Fruit fly (Drosophila melanogaster): ENCODE results near the gene CG10591.

The CG10591 gene

DNA sequence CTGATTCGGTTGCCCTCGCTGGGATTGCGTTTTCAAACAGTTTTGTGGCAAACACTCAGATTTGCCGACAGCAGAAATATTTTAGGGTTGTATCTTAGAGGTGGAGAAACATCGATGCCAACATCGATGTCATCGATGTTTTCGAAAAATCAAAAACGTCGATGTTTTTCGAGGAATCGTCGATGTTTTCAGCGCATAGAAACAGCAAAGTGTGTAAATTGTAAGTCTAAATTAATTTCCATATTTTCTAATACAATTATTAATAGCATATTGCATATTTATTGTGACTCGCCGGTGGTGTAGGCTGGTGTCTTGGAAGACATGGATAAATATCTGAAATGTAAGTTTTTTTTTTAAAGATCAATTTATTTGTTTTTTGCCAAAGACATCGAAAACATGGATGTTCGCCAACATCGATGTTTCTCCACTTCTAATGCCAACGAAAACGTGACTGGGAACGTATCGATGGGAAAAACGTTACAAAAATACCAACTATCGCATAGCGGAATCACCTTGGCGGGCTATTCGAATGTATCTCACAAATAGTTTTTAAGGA lies 4.4 kb upstream of the CG10591 start, which contains the start of gene TM9SF3:
TM9SF3 (minus strand) TSS at position 120 of the 556 bp plus-strand sequence.
- TF ChIP-seq CG8478 (optimal IDR thresholded peaks at IDR 0.05) (no peak), CTCF (optimal IDR thresholded peaks at IDR 0.05) (peak in 1 of 2 experiments; percentile 9)

DNA sequence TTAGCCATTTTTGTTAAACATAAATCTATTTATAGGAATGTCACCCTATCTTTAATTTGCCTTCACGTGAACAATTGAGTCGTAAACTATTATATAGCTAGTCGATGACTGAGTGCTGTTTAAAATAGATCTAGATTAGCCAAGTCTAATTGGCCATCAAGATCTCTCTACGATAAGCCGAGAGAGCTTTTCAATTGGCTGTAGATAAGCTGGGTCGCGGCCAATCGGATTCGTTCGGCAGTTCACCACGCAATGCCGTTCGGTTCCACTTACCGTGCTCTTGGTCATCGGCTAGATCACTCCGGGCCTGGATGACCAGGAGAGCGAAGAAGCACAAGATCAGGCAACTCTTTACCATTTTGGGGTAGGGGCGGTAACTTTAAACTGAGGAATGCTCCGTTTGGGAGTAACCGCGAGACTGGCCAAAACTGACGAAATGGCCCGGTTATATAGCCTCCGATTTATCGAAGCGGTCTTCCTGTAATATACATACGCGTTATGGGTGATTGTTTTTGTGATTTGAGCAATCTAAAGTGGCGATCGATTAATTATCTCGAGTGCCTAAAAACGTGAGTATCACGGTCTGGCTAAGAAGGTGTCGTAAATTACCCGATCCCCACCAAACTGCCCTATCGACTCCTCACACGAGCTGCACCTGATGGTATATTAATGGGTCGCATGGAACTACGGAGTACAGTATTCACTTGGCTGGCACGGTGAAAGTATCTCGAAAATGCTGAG lies 4.5 kb downstream of the CG10591 start, which contains the start of the genes Alp10 and Alp9:
Alp10 (minus strand) TSS at position 420 of the 741 bp plus-strand sequence.
Alp9 (plus strand) TSS at position 690 of the 741 bp plus-strand sequence.
- no peak for TF ChIP-seq CTCF (optimal IDR thresholded peaks at IDR 0.05)
- no peak for TF ChIP-seq CG8478 (optimal IDR thresholded peaks at IDR 0.05)

DNA sequence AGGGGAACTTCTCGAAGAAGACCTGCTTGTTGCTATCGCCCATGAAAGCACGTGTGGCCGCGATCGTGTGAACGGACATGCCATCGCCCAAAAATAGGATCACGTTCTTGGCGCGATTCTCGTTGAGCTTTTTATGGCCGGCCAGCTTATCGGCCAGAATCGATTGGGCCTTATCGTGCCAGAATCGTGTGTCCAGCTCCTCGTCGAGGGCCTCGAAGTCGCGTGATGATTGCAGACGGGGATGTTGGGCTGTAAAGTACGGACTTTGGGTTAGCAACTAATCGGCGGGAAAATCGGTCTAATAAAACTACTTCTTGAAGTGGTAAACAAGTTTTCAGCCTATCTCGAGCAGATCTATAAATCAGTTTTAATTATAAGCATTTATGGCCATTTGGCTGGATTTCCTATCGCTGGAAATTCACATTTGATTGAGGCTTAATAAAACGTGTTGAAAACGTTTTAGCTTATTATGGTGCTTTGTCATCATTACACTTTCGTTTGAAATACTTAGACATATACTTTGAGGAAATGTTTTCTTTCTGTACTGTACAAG lies 5.3 kb downstream of the CG10591 start:
- TF ChIP-seq CTCF (optimal IDR thresholded peaks at IDR 0.05) (no peak), CG8478 (optimal IDR thresholded peaks at IDR 0.05) (no peak)

DNA sequence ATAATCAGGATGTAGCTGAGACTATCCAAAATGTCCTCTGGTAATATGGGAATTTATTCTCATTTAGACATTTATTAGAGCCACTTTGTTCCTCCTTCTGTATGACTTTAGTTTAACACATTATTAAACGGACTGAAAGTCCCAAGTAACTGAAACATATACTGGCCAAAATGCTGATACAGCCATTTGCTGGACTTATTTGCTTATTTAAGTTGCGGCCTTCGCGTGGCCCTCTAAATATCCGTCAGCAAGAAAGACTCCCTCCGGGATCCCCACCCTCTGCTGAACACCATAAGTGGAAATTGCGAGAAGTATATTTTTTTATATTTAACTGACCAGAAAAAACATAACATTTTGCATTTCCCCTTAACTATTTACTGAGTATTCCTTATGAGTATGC lies 7.1 kb downstream of the CG10591 start, which contains the start of gene spo:
spo (minus strand) TSS at position 135 of the 400 bp plus-strand sequence.
- TF ChIP-seq CG8478 (optimal IDR thresholded peaks at IDR 0.05) = no peak
- no peak for TF ChIP-seq CTCF (optimal IDR thresholded peaks at IDR 0.05)

DNA sequence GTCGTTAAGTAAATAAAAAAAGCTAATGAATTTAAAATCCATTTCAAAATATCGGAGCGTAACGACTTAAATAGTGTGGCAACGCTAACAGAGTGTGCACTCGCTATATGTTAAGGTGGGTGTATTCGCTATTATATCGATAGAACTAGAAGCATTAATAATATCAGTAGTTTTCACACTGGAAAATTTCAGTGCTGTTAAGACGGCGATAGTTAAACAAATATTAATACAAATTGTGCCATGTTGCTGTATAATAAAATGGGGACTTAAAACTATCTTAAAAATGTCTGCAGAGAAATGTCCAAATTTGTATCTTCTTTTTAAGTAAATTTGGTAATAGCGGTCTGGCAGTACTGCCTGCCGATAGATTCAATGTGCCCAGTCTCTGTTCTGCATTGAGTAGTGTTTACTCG lies 16.2 kb downstream of the CG10591 start:
- TF ChIP-seq CTCF (optimal IDR thresholded peaks at IDR 0.05) = peak in 1 of 2 experiments; percentile 56
- TF ChIP-seq CG8478 (optimal IDR thresholded peaks at IDR 0.05) = no peak

DNA sequence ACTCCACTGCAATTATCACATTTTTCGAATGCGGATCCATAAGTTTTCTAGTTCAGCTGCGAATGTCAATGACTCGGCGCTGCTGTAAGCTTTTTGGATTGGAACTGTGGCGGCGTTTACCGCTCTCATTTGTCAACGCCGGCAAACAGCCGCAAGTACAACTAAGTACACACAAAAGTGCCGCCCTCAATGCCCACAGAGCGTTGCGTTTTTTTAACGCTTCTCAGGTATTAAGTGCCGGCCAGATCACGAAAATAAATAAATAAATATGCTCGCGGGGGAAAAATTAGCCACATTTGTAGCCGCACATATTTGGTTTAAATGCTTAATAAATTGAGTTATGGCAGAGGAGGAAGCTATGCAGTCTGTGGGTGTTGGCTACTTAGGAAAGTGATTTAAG lies 17.9 kb downstream of the CG10591 start:
- no peak for TF ChIP-seq CG8478 (optimal IDR thresholded peaks at IDR 0.05)
- TF ChIP-seq CTCF (optimal IDR thresholded peaks at IDR 0.05) = no peak

DNA sequence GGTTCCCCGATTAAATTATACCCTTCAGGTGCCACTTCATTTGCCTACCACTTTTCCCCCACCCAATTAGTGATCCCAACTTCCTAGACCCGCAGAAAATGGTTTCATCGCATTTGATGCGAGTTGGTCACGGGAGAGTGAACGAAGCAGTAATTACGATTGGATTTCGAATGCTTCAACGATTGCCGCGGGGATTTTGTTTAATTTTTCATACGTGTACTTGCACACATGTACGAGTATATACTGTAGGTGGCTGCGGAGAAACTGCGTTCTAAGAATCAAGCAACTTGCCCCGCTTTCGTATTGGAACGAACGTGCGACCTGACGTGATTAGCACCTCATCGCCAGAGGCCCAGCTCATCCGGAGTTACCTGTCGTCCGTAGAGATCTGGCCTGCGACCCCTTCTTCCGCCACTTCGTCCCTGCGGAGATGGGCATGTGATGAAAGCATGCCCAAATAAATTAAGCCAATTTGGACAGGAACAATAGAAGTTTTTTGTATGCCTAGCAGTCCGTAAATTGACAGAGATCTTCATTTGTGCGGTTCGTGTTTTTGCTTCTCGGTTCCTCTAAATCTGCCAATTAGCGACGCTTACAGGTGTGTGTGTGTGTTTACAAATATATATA lies 18.9 kb downstream of the CG10591 start:
- TF ChIP-seq CTCF (optimal IDR thresholded peaks at IDR 0.05) (no peak), CG8478 (optimal IDR thresholded peaks at IDR 0.05) (no peak)

DNA sequence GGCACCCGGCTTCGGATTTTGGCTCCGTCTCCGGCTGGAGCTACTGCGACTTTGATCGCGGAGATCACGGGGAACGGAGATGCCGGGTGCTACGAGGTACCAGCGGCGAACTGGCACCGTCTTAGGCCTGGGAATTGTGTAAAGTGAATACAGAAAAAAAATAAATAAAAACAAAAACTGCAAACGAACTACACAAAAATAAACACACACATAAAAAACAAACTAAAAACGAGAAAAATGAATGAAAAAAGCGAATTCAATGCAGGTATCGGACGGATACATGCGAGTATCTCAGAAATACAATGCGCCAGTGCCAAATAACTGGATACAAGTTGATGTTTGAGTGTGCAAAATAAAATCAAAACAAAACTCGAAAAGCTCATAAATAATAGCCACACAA lies 19.7 kb downstream of the CG10591 start:
- no peak for TF ChIP-seq CG8478 (optimal IDR thresholded peaks at IDR 0.05)
- no peak for TF ChIP-seq CTCF (optimal IDR thresholded peaks at IDR 0.05)

DNA sequence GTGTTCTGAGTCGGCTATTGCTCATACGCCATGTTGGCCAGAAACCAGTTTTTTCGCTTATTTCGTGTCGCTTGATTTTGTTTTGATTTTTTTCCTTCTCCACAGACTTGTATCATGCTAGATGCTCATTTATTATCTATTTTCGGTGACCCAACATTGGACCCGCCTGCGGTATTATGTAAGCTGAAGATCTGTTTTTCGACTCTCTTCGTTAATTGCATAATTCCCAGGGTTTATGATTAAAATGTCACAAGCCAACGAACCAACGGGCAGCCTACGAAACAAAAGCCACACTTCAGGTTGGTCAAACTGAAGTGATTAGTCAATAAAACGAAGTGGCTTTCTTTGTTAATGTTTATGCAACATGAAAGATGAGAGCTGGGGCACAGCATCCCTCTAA lies 20.9 kb downstream of the CG10591 start:
- TF ChIP-seq CTCF (optimal IDR thresholded peaks at IDR 0.05) (no peak), CG8478 (optimal IDR thresholded peaks at IDR 0.05) (no peak)

DNA sequence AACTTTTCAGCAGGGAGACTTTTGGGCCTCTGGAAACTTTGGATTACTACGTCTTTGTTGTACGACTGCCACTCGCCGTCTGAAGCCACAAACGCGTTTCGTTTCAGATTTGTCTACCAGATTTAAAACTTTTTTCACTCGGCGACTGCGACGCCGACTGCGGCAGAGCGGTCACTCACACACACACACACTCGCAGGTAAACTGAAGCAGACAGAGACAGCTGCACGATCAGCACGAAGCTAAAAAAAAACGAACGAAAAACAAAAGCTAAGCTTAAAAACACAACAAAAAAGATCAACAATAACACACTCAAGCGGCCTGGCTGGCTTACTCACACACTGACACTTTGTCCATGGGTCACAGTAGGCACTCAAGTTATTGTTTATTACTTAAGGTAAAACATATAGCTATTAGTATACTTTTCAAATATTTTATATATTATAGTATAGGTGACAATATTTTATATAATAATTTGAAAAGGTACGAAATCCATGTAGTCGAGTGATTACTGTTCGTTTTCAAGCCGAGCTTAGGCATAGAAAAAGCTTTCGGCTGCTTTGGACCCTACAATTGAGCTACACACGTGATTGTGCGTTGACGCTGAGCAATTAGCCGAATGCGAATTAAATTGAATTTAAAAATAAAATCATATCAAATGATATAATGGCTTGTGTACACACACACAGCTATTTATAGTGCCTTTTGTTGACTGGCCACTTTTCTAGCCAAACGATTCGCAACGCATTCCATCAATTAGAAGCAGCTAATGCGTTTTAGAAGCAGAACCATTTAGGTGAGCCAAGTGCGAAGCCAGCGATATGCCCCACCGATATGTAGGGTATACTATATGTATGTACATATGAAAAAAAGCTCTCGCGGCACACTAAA lies 22.0 kb downstream of the CG10591 start, which contains the start of gene Msr-110:
Msr-110 (minus strand) TSS at position 99 of the 889 bp plus-strand sequence.
- no peak for TF ChIP-seq CG8478 (optimal IDR thresholded peaks at IDR 0.05)
- no peak for TF ChIP-seq CTCF (optimal IDR thresholded peaks at IDR 0.05)

DNA sequence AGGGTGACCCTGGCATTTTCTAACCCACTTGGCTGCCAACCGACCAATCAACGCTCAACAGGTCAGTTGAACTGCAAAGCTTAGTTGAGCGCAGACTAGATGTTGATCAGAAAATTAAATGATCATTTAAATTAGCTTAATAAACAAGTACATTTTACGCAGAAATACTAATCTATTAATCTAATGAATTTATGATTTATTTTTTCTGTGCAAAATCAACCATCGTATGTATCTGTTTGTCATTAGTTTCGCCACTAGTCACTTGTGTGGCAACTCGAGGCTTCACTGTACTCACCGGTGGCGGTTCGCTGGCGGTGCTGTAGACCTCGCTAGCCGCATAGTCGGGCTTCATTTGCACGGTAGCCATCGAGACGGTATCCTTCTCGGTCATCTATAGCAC lies 22.9 kb downstream of the CG10591 start:
- TF ChIP-seq CTCF (optimal IDR thresholded peaks at IDR 0.05) = no peak
- no peak for TF ChIP-seq CG8478 (optimal IDR thresholded peaks at IDR 0.05)

DNA sequence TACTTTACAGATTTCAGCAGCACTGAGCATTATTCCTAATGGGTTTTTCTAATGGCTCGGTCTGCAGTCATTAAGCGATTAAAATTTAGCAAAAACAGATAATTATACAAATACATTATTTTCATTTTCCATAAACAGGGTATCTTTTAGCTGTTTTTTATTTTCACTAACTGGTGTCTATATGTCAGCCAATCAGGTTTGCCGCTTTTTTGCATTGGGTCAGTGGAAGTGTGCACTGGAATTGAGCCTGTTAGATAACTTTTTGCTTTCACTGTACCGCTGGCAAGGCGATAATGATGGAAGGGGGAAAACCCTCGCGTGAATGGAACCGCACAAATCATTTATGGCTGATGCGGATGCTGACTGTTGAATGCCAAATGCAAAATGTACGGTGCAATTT lies 24.0 kb downstream of the CG10591 start:
- TF ChIP-seq CG8478 (optimal IDR thresholded peaks at IDR 0.05) = no peak
- no peak for TF ChIP-seq CTCF (optimal IDR thresholded peaks at IDR 0.05)

DNA sequence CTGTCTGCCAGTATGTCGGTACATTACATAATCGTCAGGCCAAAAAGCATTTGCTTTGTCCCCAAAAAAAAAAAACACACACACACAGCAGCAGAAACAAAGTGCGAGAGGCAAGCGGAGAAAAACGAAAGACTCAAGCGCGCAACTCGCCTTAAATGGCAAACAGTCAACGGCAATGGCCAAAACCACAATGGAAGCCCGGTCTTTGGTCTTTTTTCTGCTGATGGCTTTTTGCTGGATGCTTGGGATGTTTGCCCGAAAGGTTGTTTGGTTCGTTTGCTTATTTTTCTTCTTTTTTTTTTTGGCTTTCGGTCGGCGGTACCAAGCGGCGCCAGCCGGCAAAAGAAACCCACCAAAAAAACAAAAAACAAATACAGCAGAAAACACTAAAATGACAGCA lies 28.4 kb downstream of the CG10591 start:
- TF ChIP-seq CG8478 (optimal IDR thresholded peaks at IDR 0.05) (no peak), CTCF (optimal IDR thresholded peaks at IDR 0.05) (no peak)

DNA sequence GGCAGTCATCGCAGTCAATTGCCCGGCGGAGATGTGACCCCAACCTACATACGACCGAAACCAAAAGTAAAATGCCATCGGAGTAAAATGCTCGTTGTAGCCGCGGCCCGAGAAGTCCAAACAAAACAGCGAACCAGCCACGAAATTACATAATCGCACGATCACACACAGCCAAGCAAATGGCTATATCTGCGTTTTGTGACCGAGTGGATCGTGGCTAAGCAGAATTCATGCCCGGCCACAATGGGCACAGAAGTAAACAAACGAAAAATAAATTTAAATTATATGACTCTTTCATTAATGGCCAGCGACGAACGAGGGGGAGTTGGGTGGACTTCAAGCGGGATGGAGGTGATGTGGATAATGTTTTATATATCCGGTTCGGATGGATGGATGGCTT lies 29.8 kb downstream of the CG10591 start:
- no peak for TF ChIP-seq CG8478 (optimal IDR thresholded peaks at IDR 0.05)
- no peak for TF ChIP-seq CTCF (optimal IDR thresholded peaks at IDR 0.05)

Measured in S2 (cell line).